Fruit fly (Drosophila melanogaster) whole organism, wandering third instar larva: ENCODE measurements around the gene CG7058.

Source experiments
- N ChIP-seq: fragments of >200 bp; optimal IDR thresholded peaks from 2 replicates; lab custom pipeline; 2018; ENCODE audit warnings: missing biosample characterization, missing external identifiers, missing genetic modification characterization
- Sp1 ChIP-seq: fragments of 200-800 bp; sonication (Bioruptor generic); optimal IDR thresholded peaks from 3 replicates; lab custom pipeline; 2019; ENCODE audit warnings: missing biosample characterization, mild to moderate bottlenecking, missing genetic modification characterization, moderate library complexity
- Vsx2 ChIP-seq: fragments of 200-300, 225-300 bp; sonication (Bioruptor generic); optimal IDR thresholded peaks from 2 replicates; lab custom pipeline; 2018; ENCODE audit warnings: missing biosample characterization, missing genetic modification characterization; ENCODE audit not compliant: partially characterized antibody
- dsf ChIP-seq: sonication (Bioruptor generic); optimal IDR thresholded peaks from 2 replicates; lab custom pipeline; 2016; ENCODE audit warnings: missing biosample characterization, missing genetic modification characterization, borderline replicate concordance
- jim ChIP-seq: fragments of 175-275, 200-325 bp; sonication (Bioruptor generic); optimal IDR thresholded peaks from 2 replicates; lab custom pipeline; 2016; ENCODE audit warnings: missing biosample characterization, mild to moderate bottlenecking, missing genetic modification characterization
- psq ChIP-seq: fragments of 200-800 bp; sonication (Bioruptor generic); optimal IDR thresholded peaks from 3 replicates; lab custom pipeline; 2017; ENCODE audit warnings: missing biosample characterization, mild to moderate bottlenecking, missing genetic modification characterization, moderate library complexity

dm6 chrX:18838470-18838869, 32.0 kb downstream of the CG7058 start:
- no peak for TF ChIP-seq psq (GFP tag; lab: Kevin White, UChicago)
- no peak for TF ChIP-seq dsf (GFP tag; lab: Kevin White, UChicago)
- TF ChIP-seq Sp1 (GFP tag; lab: Kevin White, UChicago) = no peak
- no peak for TF ChIP-seq N (GFP tag; lab: Kevin White, UChicago)
- no peak for TF ChIP-seq jim (GFP tag; lab: Kevin White, UChicago)
- TF ChIP-seq Vsx2 (GFP tag; lab: Kevin White, UChicago) = no peak
